Worm (Caenorhabditis elegans) whole organism, young adult: ENCODE data around the gene Y57G11B.5.

Experiments
- B0019.2 ChIP-seq: fragments of 200-800 bp; sonication (Bioruptor generic); conservative IDR thresholded peaks from 2 replicates; pipeline ENCODE4 v1.3.6; 2022; ENCODE audit warnings: missing genetic modification reagents, missing genetic modification characterization, missing compliant biosample characterization
- B0336.3 ChIP-seq: fragments of 200-800 bp; sonication (Bioruptor generic); IDR thresholded peaks from 2 replicates; pipeline ENCODE4 v1.3.6; 2022; ENCODE audit warnings: missing genetic modification characterization, missing compliant biosample characterization
- D2030.7 ChIP-seq: fragments of 200-800 bp; sonication (Bioruptor generic); IDR thresholded peaks from 2 replicates; pipeline ENCODE4 v1.3.6; 2022; ENCODE audit warnings: missing genetic modification reagents, missing genetic modification characterization, missing compliant biosample characterization
- F22D6.2 ChIP-seq: sonication (generic microtip); optimal IDR thresholded peaks from 2 replicates; lab custom pipeline; 2016; ENCODE audit warnings: mild to moderate bottlenecking, missing genetic modification characterization, missing compliant biosample characterization
- F33H1.4 ChIP-seq: fragments of 200-800 bp; sonication (Bioruptor generic); IDR thresholded peaks from 2 replicates; pipeline ENCODE4 v1.3.6; 2022; ENCODE audit warnings: missing genetic modification reagents, missing genetic modification characterization, missing compliant biosample characterization
- F49E8.2 ChIP-seq: sonication (generic microtip); optimal IDR thresholded peaks from 3 replicates; lab custom pipeline; 2017; ENCODE audit warnings: missing genetic modification characterization, mild to moderate bottlenecking, missing compliant biosample characterization, antibody characterized with exemption, moderate library complexity; ENCODE audit not compliant: insufficient read depth
- F55B11.4 ChIP-seq: sonication (generic microtip); optimal IDR thresholded peaks from 2 replicates; lab custom pipeline; 2016; ENCODE audit warnings: missing compliant biosample characterization, missing genetic modification characterization, borderline replicate concordance; ENCODE audit not compliant: insufficient read depth
- T26A5.8 ChIP-seq: sonication (generic microtip); optimal IDR thresholded peaks from 2 replicates; lab custom pipeline; 2016; ENCODE audit warnings: missing genetic modification characterization, missing compliant biosample characterization
- Y53F4B.3 ChIP-seq: fragments of 200-800 bp; sonication (Bioruptor generic); IDR thresholded peaks from 2 replicates; pipeline ENCODE4 v1.3.6; 2022; ENCODE audit warnings: missing genetic modification reagents, missing genetic modification characterization, missing compliant biosample characterization
- Y53G8AR.9 ChIP-seq: fragments of 200-800 bp; sonication (Bioruptor generic); conservative IDR thresholded peaks from 2 replicates; pipeline ENCODE4 v1.3.6; 2022; ENCODE audit warnings: missing genetic modification reagents, missing genetic modification characterization, missing compliant biosample characterization
- aptf-3 ChIP-seq: fragments of 200-800 bp; sonication (Bioruptor generic); IDR thresholded peaks from 2 replicates; pipeline ENCODE4 v1.3.6; 2022; ENCODE audit warnings: missing genetic modification characterization, missing compliant biosample characterization
- atf-7 ChIP-seq: sonication (generic microtip); optimal IDR thresholded peaks from 2 replicates; lab custom pipeline; 2017; ENCODE audit warnings: mild to moderate bottlenecking, missing genetic modification characterization, missing compliant biosample characterization
- attf-3 ChIP-seq: fragments of 200-800 bp; sonication (Bioruptor generic); conservative IDR thresholded peaks from 2 replicates; pipeline ENCODE4 v1.3.6; 2022; ENCODE audit warnings: missing genetic modification reagents, missing genetic modification characterization, missing compliant biosample characterization
- attf-6 ChIP-seq: fragments of 200-800 bp; sonication (Bioruptor generic); IDR thresholded peaks from 2 replicates; pipeline ENCODE4 v1.3.6; 2022; ENCODE audit warnings: missing genetic modification reagents, missing genetic modification characterization, missing compliant biosample characterization
- cebp-2 ChIP-seq: fragments of 200-800 bp; sonication (Bioruptor generic); IDR thresholded peaks from 2 replicates; pipeline ENCODE4 v1.3.6; 2022; ENCODE audit warnings: missing genetic modification characterization, missing compliant biosample characterization
- ceh-100 ChIP-seq: fragments of 200-800 bp; sonication (Bioruptor generic); IDR thresholded peaks from 2 replicates; pipeline ENCODE4 v1.3.6; 2022; ENCODE audit warnings: missing genetic modification reagents, missing genetic modification characterization, missing compliant biosample characterization
- ceh-40 ChIP-seq: fragments of 200-800 bp; sonication (Bioruptor generic); IDR thresholded peaks from 2 replicates; pipeline ENCODE4 v1.3.6; 2022; ENCODE audit warnings: missing genetic modification characterization, missing compliant biosample characterization
- dox-1 ChIP-seq: fragments of 200-800 bp; sonication (Bioruptor generic); IDR thresholded peaks from 2 replicates; pipeline ENCODE4 v1.3.6; 2022; ENCODE audit warnings: missing genetic modification reagents, missing genetic modification characterization, missing compliant biosample characterization
- egl-44 ChIP-seq: fragments of 200-800 bp; sonication (Bioruptor generic); IDR thresholded peaks from 2 replicates; pipeline ENCODE4 v1.3.6; 2022; ENCODE audit warnings: missing genetic modification reagents, missing genetic modification characterization, missing compliant biosample characterization
- egrh-3 ChIP-seq: fragments of 200-800 bp; sonication (Bioruptor generic); IDR thresholded peaks from 2 replicates; pipeline ENCODE4 v1.3.6; 2022; ENCODE audit warnings: missing genetic modification reagents, missing genetic modification characterization, missing compliant biosample characterization
- hlh-26 ChIP-seq: fragments of 200-800 bp; sonication (Bioruptor generic); conservative IDR thresholded peaks from 2 replicates; pipeline ENCODE4 v1.3.6; 2022; ENCODE audit warnings: missing genetic modification reagents, missing genetic modification characterization, missing compliant biosample characterization
- hmg-1.2 ChIP-seq: fragments of 200-800 bp; sonication (Bioruptor generic); IDR thresholded peaks from 2 replicates; pipeline ENCODE4 v1.3.6; 2022; ENCODE audit warnings: missing genetic modification reagents, missing genetic modification characterization, missing compliant biosample characterization
- hmg-20 ChIP-seq: fragments of 200-800 bp; sonication (Bioruptor generic); IDR thresholded peaks from 2 replicates; pipeline ENCODE4 v1.3.6; 2022; ENCODE audit warnings: missing genetic modification reagents, missing genetic modification characterization, missing compliant biosample characterization
- let-607 ChIP-seq, 2 experiments: fragments of 200-800 bp in 1 of 2; sonication (Bioruptor generic) in 1 of 2; sonication (generic microtip) in 1 of 2; optimal IDR thresholded peaks; 2 replicates each; lab custom pipeline; 2016 to 2018; ENCODE audit warnings: mild to moderate bottlenecking in 2 of 2, missing compliant biosample characterization in 2 of 2, missing genetic modification characterization in 2 of 2, moderate library complexity in 2 of 2, missing genotype in 1 of 2
- lir-1 ChIP-seq: fragments of 200-800 bp; sonication (Bioruptor generic); conservative IDR thresholded peaks from 2 replicates; pipeline ENCODE4 v1.3.6; 2022; ENCODE audit warnings: missing genetic modification reagents, missing genetic modification characterization, missing compliant biosample characterization
- lsl-1 ChIP-seq: fragments of 200-800 bp; sonication (Bioruptor generic); optimal IDR thresholded peaks from 2 replicates; lab custom pipeline; 2018; ENCODE audit warnings: mild to moderate bottlenecking, missing genetic modification characterization, moderate library complexity, missing compliant biosample characterization
- lsy-27 ChIP-seq: sonication (generic microtip); optimal IDR thresholded peaks from 2 replicates; lab custom pipeline; 2017; ENCODE audit warnings: missing genetic modification characterization, mild to moderate bottlenecking, missing compliant biosample characterization, antibody characterized with exemption, missing genotype, borderline replicate concordance; ENCODE audit not compliant: insufficient read depth
- madf-3 ChIP-seq: fragments of 200-800 bp; sonication (Bioruptor generic); IDR thresholded peaks from 2 replicates; pipeline ENCODE4 v1.3.6; 2022; ENCODE audit warnings: missing genetic modification reagents, missing genetic modification characterization, missing compliant biosample characterization
- madf-8 ChIP-seq: fragments of 200-800 bp; sonication (Bioruptor generic); conservative IDR thresholded peaks from 2 replicates; pipeline ENCODE4 v1.3.6; 2022; ENCODE audit warnings: missing genetic modification reagents, missing genetic modification characterization, missing compliant biosample characterization
- mcd-1 ChIP-seq: fragments of 200-800 bp; sonication (Bioruptor generic); IDR thresholded peaks from 2 replicates; pipeline ENCODE4 v1.3.6; 2022; ENCODE audit warnings: missing genetic modification reagents, missing genetic modification characterization, missing compliant biosample characterization
- nfya-2 ChIP-seq: fragments of 200-800 bp; sonication (Bioruptor generic); IDR thresholded peaks from 2 replicates; pipeline ENCODE4 v1.3.6; 2022; ENCODE audit warnings: missing genetic modification reagents, missing genetic modification characterization, missing compliant biosample characterization
- pbrm-1 ChIP-seq: fragments of 200-800 bp; sonication (Bioruptor generic); IDR thresholded peaks from 2 replicates; pipeline ENCODE4 v1.3.6; 2022; ENCODE audit warnings: missing genetic modification reagents, missing genetic modification characterization, missing compliant biosample characterization
- sea-2 ChIP-seq: fragments of 200-800 bp; sonication (Bioruptor generic); IDR thresholded peaks from 2 replicates; pipeline ENCODE4 v1.3.6; 2022; ENCODE audit warnings: missing genetic modification characterization, missing compliant biosample characterization
- snpc-1.1 ChIP-seq: sonication (generic microtip); optimal IDR thresholded peaks from 2 replicates; lab custom pipeline; 2017; ENCODE audit warnings: missing genetic modification characterization, mild to moderate bottlenecking, missing compliant biosample characterization, antibody characterized with exemption, moderate library complexity, missing genotype, missing genetic modification reagents; ENCODE audit not compliant: insufficient read depth
- snpc-1.3 ChIP-seq: sonication (generic microtip); optimal IDR thresholded peaks from 2 replicates; lab custom pipeline; 2017; ENCODE audit warnings: missing genetic modification characterization, mild to moderate bottlenecking, missing compliant biosample characterization, antibody characterized with exemption, moderate library complexity, missing genotype, missing genetic modification reagents; ENCODE audit not compliant: insufficient read depth
- snpc-3.4 ChIP-seq: sonication (generic microtip); optimal IDR thresholded peaks from 2 replicates; lab custom pipeline; 2017; ENCODE audit warnings: missing genetic modification characterization, mild to moderate bottlenecking, missing compliant biosample characterization, antibody characterized with exemption, moderate library complexity, missing genotype, missing genetic modification reagents
- snpc-4 ChIP-seq, 5 experiments: fragments of 150-350 bp in 1 of 5; sonication (generic microtip) in 4 of 5; optimal IDR thresholded peaks; 2 replicates each; lab custom pipeline; 2014 to 2018; ENCODE audit warnings: missing genetic modification characterization in 5 of 5, missing biosample characterization in 3 of 5, antibody characterized with exemption in 2 of 5, mild to moderate bottlenecking in 2 of 5, missing compliant biosample characterization in 2 of 5, missing genotype in 2 of 5, moderate library complexity in 2 of 5, missing genetic modification reagents in 1 of 5
- tbp1 ChIP-seq: fragments of 200-800 bp; sonication (Bioruptor generic); optimal IDR thresholded peaks from 2 replicates; lab custom pipeline; 2018; ENCODE audit warnings: mild to moderate bottlenecking, missing genetic modification characterization, missing compliant biosample characterization
- xnd-1 ChIP-seq: sonication (generic microtip); optimal IDR thresholded peaks from 2 replicates; lab custom pipeline; 2016; ENCODE audit warnings: missing genotype, missing genetic modification reagents, missing genetic modification characterization, missing compliant biosample characterization
- ztf-25 ChIP-seq: fragments of 200-800 bp; sonication (Bioruptor generic); IDR thresholded peaks from 2 replicates; pipeline ENCODE4 v1.3.6; 2022; ENCODE audit warnings: missing genetic modification reagents, missing genetic modification characterization, missing compliant biosample characterization
- ztf-26 ChIP-seq: sonication (generic microtip); optimal IDR thresholded peaks from 2 replicates; lab custom pipeline; 2017; ENCODE audit warnings: missing genetic modification characterization, missing compliant biosample characterization
- ztf-28 ChIP-seq: fragments of 200-800 bp; sonication (Bioruptor generic); IDR thresholded peaks from 2 replicates; pipeline ENCODE4 v1.3.6; 2022; ENCODE audit warnings: missing genetic modification reagents, missing genetic modification characterization, missing compliant biosample characterization

Gene Y57G11B.5

ce11 chrIV:14574282-14574869 lies at the start of gene Y57G11B.5, which contains the start of gene Y57G11B.3:
Gene Y57G11B.5 (plus strand): TSS chrIV:14574819.
Gene Y57G11B.3 (minus strand): TSS chrIV:14574382.
- no peak for TF ChIP-seq ztf-26 (tag; lab: Kevin White, UChicago)
- TF ChIP-seq F55B11.4 (tag; lab: Kevin White, UChicago), result no peak
- TF ChIP-seq hlh-26 (GFP tag; lab: Robert Waterston, UW), result no peak
- no peak for TF ChIP-seq let-607 (tag; optimal IDR thresholded peaks at IDR 0.05; lab: Kevin White, UChicago)
- no peak for TF ChIP-seq tbp1 (GFP tag; lab: Kevin White, UChicago)
- TF ChIP-seq lsy-27, result no peak
- no peak for TF ChIP-seq pbrm-1 (GFP tag; lab: Robert Waterston, UW)
- no peak for TF ChIP-seq ceh-40
- no peak for TF ChIP-seq lir-1 (GFP tag; lab: Robert Waterston, UW)
- no peak for TF ChIP-seq T26A5.8 (tag; lab: Kevin White, UChicago)
- no peak for TF ChIP-seq ceh-100 (GFP tag; lab: Robert Waterston, UW)
- no peak for TF ChIP-seq egl-44 (GFP tag; lab: Robert Waterston, UW)
- no peak for TF ChIP-seq aptf-3
- TF ChIP-seq sea-2, result no peak
- TF ChIP-seq atf-7, result no peak
- no peak for TF ChIP-seq F22D6.2 (tag; lab: Kevin White, UChicago)
- TF ChIP-seq madf-3 (GFP tag; lab: Robert Waterston, UW), result no peak
- TF ChIP-seq, all 124 proteins: peak for 0

- TF ChIP-seq ztf-28 (GFP tag; lab: Robert Waterston, UW) (peak; percentile 82; the same call in 1 of the 2 replicates), nfya-2 (0 out of 2 replicates have a peak, but pooled peaks have one; percentile 55), attf-6 (peak; percentile 100), snpc-4 (GFP tag; optimal IDR thresholded peaks at IDR 0.05; lab: Kevin White, UChicago) (peak; percentile 91), snpc-4 (tag; optimal IDR thresholded peaks at IDR 0.05; lab: Kevin White, UChicago) (peak; percentile 93 to 99 (median 94)), hmg-20 (peak; percentile 56; the same call in 1 of the 2 replicates), Y53G8AR.9 (GFP tag; lab: Robert Waterston, UW) (peak; percentile 86), cebp-2 (GFP tag; lab: Robert Waterston, UW) (peak; percentile 91; the same call in 1 of the 2 replicates), F49E8.2 (tag; lab: Kevin White, UChicago) (peak; percentile 18), D2030.7 (GFP tag; lab: Robert Waterston, UW) (peak; percentile 97), pbrm-1 (GFP tag; lab: Robert Waterston, UW) (peak; percentile 99), B0336.3 (GFP tag; lab: Robert Waterston, UW) (peak; percentile 52; the same call in 1 of the 2 replicates), ztf-25 (GFP tag; lab: Robert Waterston, UW) (0 out of 2 replicates have a peak, but pooled peaks have one; percentile 25), attf-3 (GFP tag; lab: Robert Waterston, UW) (peak; percentile 48; the same call in 1 of the 2 replicates), hmg-1.2 (GFP tag; lab: Robert Waterston, UW) (peak; percentile 84), egrh-3 (peak; percentile 45; the same call in 1 of the 2 replicates), ceh-100 (GFP tag; lab: Robert Waterston, UW) (peak; percentile 87), dox-1 (GFP tag; lab: Robert Waterston, UW) (peak; percentile 86), snpc-1.1 (tag; lab: Kevin White, UChicago) (peak; percentile 81), madf-8 (peak; percentile 57), xnd-1 (peak; percentile 33), snpc-1.3 (tag; lab: Kevin White, UChicago) (peak; percentile 8), Y53F4B.3 (peak; percentile 43; the same call in 1 of the 2 replicates), snpc-3.4 (tag; lab: Kevin White, UChicago) (peak; percentile 16), mcd-1 (peak; percentile 66), lsl-1 (GFP tag; lab: Kevin White, UChicago) (peak; percentile 44), F33H1.4 (GFP tag; lab: Robert Waterston, UW) (peak; percentile 63), B0019.2 (GFP tag; lab: Robert Waterston, UW) (peak; percentile 39; the same call in 1 of the 2 replicates)
These were observed 49.1 kb upstream of the Y57G11B.5 start for ce11 chrIV:14525272-14526162.
